Fruit fly (Drosophila melanogaster) whole organism, wandering third instar larva: ENCODE measurements around the gene RpL26.

Source experiments
- Abd-B ChIP-seq: fragments of >200 bp; optimal IDR thresholded peaks from 2 replicates; lab custom pipeline; 2017; ENCODE audit warnings: missing biosample characterization, missing genetic modification characterization
- CG9705 ChIP-seq: fragments of 200-800 bp; sonication (Bioruptor generic); optimal IDR thresholded peaks from 2 replicates; lab custom pipeline; 2018; ENCODE audit warnings: missing biosample characterization, mild to moderate bottlenecking, missing genetic modification characterization
- Dfd ChIP-seq: fragments of >200 bp; optimal IDR thresholded peaks from 2 replicates; lab custom pipeline; 2017; ENCODE audit warnings: missing biosample characterization, missing genetic modification characterization
- Dif ChIP-seq: fragments of 200-275, 200-300 bp; sonication (Bioruptor generic); optimal IDR thresholded peaks from 2 replicates; lab custom pipeline; 2018; ENCODE audit warnings: missing biosample characterization, missing genetic modification characterization; ENCODE audit not compliant: partially characterized antibody
- Hnf4 ChIP-seq: fragments of 200-800 bp; sonication (Bioruptor generic); optimal IDR thresholded peaks from 2 replicates; lab custom pipeline; 2016; ENCODE audit warnings: missing biosample characterization, mild to moderate bottlenecking, missing genetic modification characterization
- Hr78 ChIP-seq: fragments of >200 bp; optimal IDR thresholded peaks from 2 replicates; lab custom pipeline; 2017; ENCODE audit warnings: missing biosample characterization, missing genetic modification characterization
- Jra ChIP-seq: sonication (Bioruptor generic); optimal IDR thresholded peaks from 2 replicates; lab custom pipeline; 2016; ENCODE audit warnings: missing biosample characterization, missing genetic modification characterization
- Myc ChIP-seq: fragments of >200 bp; optimal IDR thresholded peaks from 2 replicates; lab custom pipeline; 2017
- N ChIP-seq: fragments of >200 bp; optimal IDR thresholded peaks from 2 replicates; lab custom pipeline; 2018; ENCODE audit warnings: missing biosample characterization, missing external identifiers, missing genetic modification characterization
- OdsH ChIP-seq: fragments of 200-800 bp; sonication (Bioruptor generic); optimal IDR thresholded peaks from 2 replicates; lab custom pipeline; 2016; ENCODE audit warnings: missing biosample characterization, mild to moderate bottlenecking, missing genetic modification characterization
- Rel ChIP-seq, 2 experiments: fragments of 200-800 bp; sonication (Bioruptor generic) in 1 of 2; optimal IDR thresholded peaks; 2 replicates in 1 of 2; 3 replicates in 1 of 2; lab custom pipeline; 2016 to 2019; ENCODE audit warnings: mild to moderate bottlenecking in 2 of 2, missing biosample characterization in 2 of 2, missing genetic modification characterization in 2 of 2, moderate library complexity in 1 of 2
- Sp1 ChIP-seq: fragments of 200-800 bp; sonication (Bioruptor generic); optimal IDR thresholded peaks from 3 replicates; lab custom pipeline; 2019; ENCODE audit warnings: missing biosample characterization, mild to moderate bottlenecking, missing genetic modification characterization, moderate library complexity
- br ChIP-seq: fragments of 200-800 bp; sonication (Bioruptor generic); optimal IDR thresholded peaks from 2 replicates; lab custom pipeline; 2016; ENCODE audit warnings: missing biosample characterization, missing genetic modification characterization
- dl ChIP-seq, 2 experiments: fragments of 175-275, 200-275 bp in 1 of 2; fragments of 200-275 bp in 1 of 2; sonication (Bioruptor generic); optimal IDR thresholded peaks; lab custom pipeline; 2018; ENCODE audit warnings: mild to moderate bottlenecking in 2 of 2, missing biosample characterization in 2 of 2, missing genetic modification characterization in 2 of 2, moderate library complexity in 2 of 2; ENCODE audit not compliant: partially characterized antibody in 2 of 2, insufficient read depth in 1 of 2
- dmrt93B ChIP-seq: fragments of 200-800 bp; sonication (Bioruptor generic); optimal IDR thresholded peaks from 2 replicates; lab custom pipeline; 2018; ENCODE audit warnings: missing biosample characterization, mild to moderate bottlenecking, missing genetic modification characterization
- dsf ChIP-seq: sonication (Bioruptor generic); optimal IDR thresholded peaks from 2 replicates; lab custom pipeline; 2016; ENCODE audit warnings: missing biosample characterization, missing genetic modification characterization, borderline replicate concordance
- ey ChIP-seq: fragments of 200-800 bp; sonication (Bioruptor generic); optimal IDR thresholded peaks from 2 replicates; lab custom pipeline; 2016; ENCODE audit warnings: missing biosample characterization, missing genetic modification characterization
- foxo ChIP-seq, 2 experiments: fragments of 200-800 bp; sonication (Bioruptor generic); optimal IDR thresholded peaks; 2 replicates in 1 of 2; 3 replicates in 1 of 2; lab custom pipeline; 2016 to 2017; ENCODE audit warnings: missing biosample characterization in 2 of 2, missing genetic modification characterization in 2 of 2
- fru ChIP-seq: fragments of 200-800 bp; sonication (Bioruptor generic); optimal IDR thresholded peaks from 3 replicates; lab custom pipeline; 2016; ENCODE audit warnings: missing biosample characterization, mild to moderate bottlenecking, missing genetic modification characterization
- h ChIP-seq: fragments of 200-800 bp; sonication (Bioruptor generic); optimal IDR thresholded peaks from 3 replicates; lab custom pipeline; 2016; ENCODE audit warnings: missing biosample characterization, mild to moderate bottlenecking, missing genetic modification characterization
- jim ChIP-seq: fragments of 175-275, 200-325 bp; sonication (Bioruptor generic); optimal IDR thresholded peaks from 2 replicates; lab custom pipeline; 2016; ENCODE audit warnings: missing biosample characterization, mild to moderate bottlenecking, missing genetic modification characterization
- lola ChIP-seq: fragments of >200 bp; optimal IDR thresholded peaks from 2 replicates; lab custom pipeline; 2017; ENCODE audit warnings: missing biosample characterization, missing genetic modification characterization
- psq ChIP-seq: fragments of 200-800 bp; sonication (Bioruptor generic); optimal IDR thresholded peaks from 3 replicates; lab custom pipeline; 2017; ENCODE audit warnings: missing biosample characterization, mild to moderate bottlenecking, missing genetic modification characterization, moderate library complexity
- sage ChIP-seq: fragments of 200-800 bp; sonication (Bioruptor generic); optimal IDR thresholded peaks from 2 replicates; lab custom pipeline; 2016; ENCODE audit warnings: missing biosample characterization, mild to moderate bottlenecking, missing genetic modification characterization
- sv ChIP-seq: fragments of 200-800 bp; sonication (Bioruptor generic); optimal IDR thresholded peaks from 3 replicates; lab custom pipeline; 2016; ENCODE audit warnings: missing biosample characterization, missing genetic modification characterization
- tai ChIP-seq: sonication (Bioruptor generic); optimal IDR thresholded peaks from 2 replicates; lab custom pipeline; 2016; ENCODE audit warnings: missing biosample characterization, missing genetic modification characterization
- usp ChIP-seq: fragments of >200 bp; optimal IDR thresholded peaks from 2 replicates; lab custom pipeline; 2017; ENCODE audit warnings: missing biosample characterization, missing genetic modification characterization
- woc ChIP-seq: sonication (Bioruptor generic); optimal IDR thresholded peaks from 2 replicates; lab custom pipeline; 2016; ENCODE audit warnings: missing biosample characterization, mild to moderate bottlenecking, missing genetic modification characterization

The RpL26 gene

DNA sequence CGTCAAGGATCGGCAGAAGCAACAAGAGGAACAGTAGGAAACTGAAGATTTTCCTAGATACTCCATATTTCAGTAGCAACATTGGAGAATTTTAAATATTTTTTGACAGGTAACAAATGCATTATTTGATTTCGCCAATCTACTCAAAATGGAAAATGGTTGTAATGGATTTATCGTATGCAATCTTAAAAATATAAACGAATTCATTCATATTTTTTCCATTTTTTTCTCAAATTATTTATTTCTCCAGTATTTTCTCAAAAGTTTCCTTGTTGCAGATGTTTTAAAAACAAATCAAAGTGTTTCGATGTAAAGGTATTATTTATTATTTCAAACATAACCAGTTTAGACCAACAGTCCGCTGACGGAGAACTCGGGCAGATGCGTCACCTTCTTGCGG is 21.5 kb downstream of the RpL26 start, which contains the start of gene CG18223:
CG18223 (minus strand) TSS at position 101 of the 400 bp plus-strand sequence.
- TF ChIP-seq sage (GFP tag; lab: Kevin White, UChicago): no peak
- no peak for TF ChIP-seq N (GFP tag; lab: Kevin White, UChicago)
- no peak for TF ChIP-seq sv (GFP tag; lab: Kevin White, UChicago)
- no peak for TF ChIP-seq h (GFP tag; lab: Kevin White, UChicago)
- no peak for TF ChIP-seq usp (GFP tag; lab: Kevin White, UChicago)
- no peak for TF ChIP-seq Jra (GFP tag; lab: Kevin White, UChicago)
- TF ChIP-seq lola (GFP tag; lab: Kevin White, UChicago): no peak

DNA sequence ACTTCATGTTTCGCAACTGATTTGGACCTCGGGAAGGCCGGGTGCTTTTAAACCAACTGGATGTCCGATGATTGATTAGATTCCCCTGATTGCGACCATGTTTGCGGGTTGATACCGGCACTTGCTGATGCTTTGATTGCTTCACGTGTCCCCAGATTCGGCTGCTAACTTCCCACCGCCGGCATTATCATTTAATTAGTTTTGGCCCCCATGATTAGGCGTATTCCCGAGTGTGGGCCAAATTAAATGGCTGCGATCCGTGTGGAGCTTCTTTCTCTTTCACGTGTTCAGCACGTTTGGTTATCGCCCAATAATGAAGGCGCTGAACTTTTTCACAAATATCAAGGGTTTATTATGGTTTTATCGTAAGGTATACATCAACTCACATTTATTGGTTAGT is 23.4 kb downstream of the RpL26 start, which contains the start of gene CG3819:
CG3819 (minus strand) TSS at position 23 of the 400 bp plus-strand sequence.
- TF ChIP-seq Dfd (GFP tag; lab: Kevin White, UChicago) (no peak), Hr78 (GFP tag; lab: Kevin White, UChicago) (no peak), Sp1 (GFP tag; lab: Kevin White, UChicago) (no peak), OdsH (GFP tag; lab: Kevin White, UChicago) (no peak), N (GFP tag; lab: Kevin White, UChicago) (no peak), tai (GFP tag; lab: Kevin White, UChicago) (no peak), ey (GFP tag; lab: Kevin White, UChicago) (no peak), dsf (GFP tag; lab: Kevin White, UChicago) (no peak), lola (GFP tag; lab: Kevin White, UChicago) (no peak), Abd-B (GFP tag; lab: Kevin White, UChicago) (no peak), sage (GFP tag; lab: Kevin White, UChicago) (no peak), CG9705 (GFP tag; lab: Kevin White, UChicago) (no peak)

DNA sequence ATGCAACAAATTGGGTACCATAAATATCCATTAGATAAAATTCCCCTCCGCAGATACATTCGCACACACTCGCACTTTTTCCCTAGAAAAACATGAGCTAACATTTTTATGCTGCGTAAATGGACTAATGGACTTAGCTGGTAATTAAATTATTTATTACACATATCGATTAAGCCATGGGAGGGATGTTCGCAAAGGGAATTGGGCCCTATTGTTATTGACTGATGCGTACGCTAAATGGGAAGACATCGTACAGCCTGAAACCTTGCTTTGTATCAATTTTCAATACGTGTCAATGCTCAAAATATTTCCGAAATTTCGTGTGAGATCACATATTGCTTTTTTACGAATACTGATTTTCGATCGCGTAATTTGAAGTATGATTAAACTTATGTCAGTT is 26.1 kb downstream of the RpL26 start, which contains the start of gene CG43049:
CG43049 (plus strand) TSS at position 301 of the 400 bp plus-strand sequence.
- no peak for TF ChIP-seq Dif (GFP tag; lab: Kevin White, UChicago)
- TF ChIP-seq dsf (GFP tag; lab: Kevin White, UChicago): no peak
- no peak for TF ChIP-seq Hnf4 (GFP tag; lab: Kevin White, UChicago)
- no peak for TF ChIP-seq woc (GFP tag; lab: Kevin White, UChicago)
- TF ChIP-seq br (GFP tag; lab: Kevin White, UChicago): no peak
- TF ChIP-seq jim: no peak
- no peak for TF ChIP-seq usp (GFP tag; lab: Kevin White, UChicago)
- TF ChIP-seq Abd-B (GFP tag; lab: Kevin White, UChicago): no peak
- TF ChIP-seq OdsH (GFP tag; lab: Kevin White, UChicago): no peak
- TF ChIP-seq dmrt93B: no peak
- TF ChIP-seq Dfd (GFP tag; lab: Kevin White, UChicago): no peak
- TF ChIP-seq Rel (GFP tag; optimal IDR thresholded peaks at IDR 0.05; lab: Kevin White, UChicago): no peak
- TF ChIP-seq Rel (tag; optimal IDR thresholded peaks at IDR 0.05; lab: Kevin White, UChicago): no peak
- TF ChIP-seq h (GFP tag; lab: Kevin White, UChicago): no peak
- no peak for TF ChIP-seq foxo (GFP tag; optimal IDR thresholded peaks at IDR 0.05; lab: Kevin White, UChicago)
- TF ChIP-seq Hr78 (GFP tag; lab: Kevin White, UChicago): no peak
- TF ChIP-seq tai (GFP tag; lab: Kevin White, UChicago): no peak
- TF ChIP-seq ey (GFP tag; lab: Kevin White, UChicago): no peak
- TF ChIP-seq sv (GFP tag; lab: Kevin White, UChicago): no peak
- no peak for TF ChIP-seq dl (GFP tag; optimal IDR thresholded peaks at IDR 0.05; lab: Kevin White, UChicago; ENCODE audit: insufficient read depth in 1 of 2, partially characterized antibody in 2 of 2)

DNA sequence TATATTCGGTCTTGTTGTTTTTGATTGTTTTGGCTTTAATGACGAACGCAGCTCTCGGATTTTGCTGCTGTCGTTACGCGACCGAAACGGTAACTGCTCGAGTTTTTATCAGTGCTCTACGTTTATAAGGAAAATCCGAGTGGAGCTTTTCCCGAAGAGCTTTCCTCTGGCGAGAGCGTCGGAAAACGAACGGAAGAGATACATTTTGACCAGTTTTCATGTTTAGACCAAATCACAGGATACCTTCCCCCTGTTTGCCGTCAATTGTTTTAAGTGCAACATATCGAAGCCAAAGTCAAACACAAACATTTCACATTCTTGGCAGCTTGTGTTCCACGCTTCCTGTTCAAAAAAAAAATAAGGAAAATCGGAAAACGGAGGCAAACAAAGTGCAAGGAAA is 47.3 kb downstream of the RpL26 start, which contains the start of gene CG32204:
CG32204 (minus strand) TSS at position 101 of the 400 bp plus-strand sequence.
- TF ChIP-seq br (GFP tag; lab: Kevin White, UChicago) (no peak), fru (GFP tag; lab: Kevin White, UChicago) (no peak), Hnf4 (GFP tag; lab: Kevin White, UChicago) (no peak), woc (GFP tag; lab: Kevin White, UChicago) (no peak)

DNA sequence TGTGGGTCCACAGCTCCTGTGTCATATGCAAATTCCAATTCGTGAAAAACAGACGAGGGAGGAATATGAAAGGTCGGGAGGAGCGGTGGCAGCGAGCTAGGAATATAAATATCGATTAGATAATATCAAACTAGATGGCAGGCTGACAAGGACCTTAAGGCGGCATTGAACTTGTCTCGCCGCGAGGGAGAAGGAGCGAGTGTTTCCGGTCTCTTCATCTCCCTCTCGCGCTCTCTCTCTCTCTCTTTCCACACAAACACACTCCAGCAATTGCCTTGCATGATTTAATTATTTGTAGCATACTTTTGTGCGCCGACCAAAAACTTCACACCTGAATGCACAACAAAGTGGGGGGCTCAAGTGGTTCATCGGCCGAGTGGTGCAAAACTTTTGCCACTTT is 48.3 kb downstream of the RpL26 start:
- TF ChIP-seq psq (no peak), dmrt93B (peak; percentile 40), Myc (lab: Kevin White, UChicago) (peak; percentile 9)
